Fruit fly (Drosophila melanogaster): ENCODE results near the gene Hmgcr.

The Hmgcr gene

DNA sequence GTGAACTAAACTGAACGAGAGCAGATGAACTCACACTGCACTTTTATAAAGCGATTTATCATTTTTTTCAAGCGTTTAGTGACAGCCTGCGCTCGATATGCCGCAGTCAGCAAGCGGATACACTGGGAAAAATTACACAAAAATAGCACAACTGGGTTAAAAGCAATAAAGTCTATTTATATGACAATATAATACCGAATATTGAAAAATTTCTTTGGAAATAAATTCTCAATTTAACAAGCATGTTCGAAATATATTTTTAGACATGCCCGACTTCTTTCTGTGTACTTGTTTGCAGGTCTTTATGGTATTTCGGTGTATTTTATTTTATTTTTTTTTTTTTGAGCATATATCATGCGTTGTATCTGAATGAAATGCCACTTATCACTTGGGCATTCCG is 19.2 kb upstream of the Hmgcr start:
- TF ChIP-seq Hr4 (GFP tag; optimal IDR thresholded peaks at IDR 0.05) (peak; percentile 65), OdsH (GFP tag; optimal IDR thresholded peaks at IDR 0.05) (peak; percentile 77), CG6792 (GFP tag; optimal IDR thresholded peaks at IDR 0.05) (peak; percentile 85), Eip93F (GFP tag; optimal IDR thresholded peaks at IDR 0.05) (peak; percentile 69), Blimp-1 (GFP tag; optimal IDR thresholded peaks at IDR 0.05) (peak; percentile 11), Sox15 (GFP tag; optimal IDR thresholded peaks at IDR 0.05) (peak; percentile 63), Lpt (GFP tag; optimal IDR thresholded peaks at IDR 0.05) (peak; percentile 46), CG11294 (GFP tag; IDR thresholded peaks at IDR 0.05) (no peak), CG10631 (GFP tag; optimal IDR thresholded peaks at IDR 0.05) (peak; percentile 84), Met (GFP tag; optimal IDR thresholded peaks at IDR 0.05) (peak; percentile 90), CG11902 (GFP tag; optimal IDR thresholded peaks at IDR 0.05) (peak; percentile 67), Sox102F (GFP tag; optimal IDR thresholded peaks at IDR 0.05) (peak; percentile 82), CG6808 (GFP tag; optimal IDR thresholded peaks at IDR 0.05) (peak; percentile 64), ss (GFP tag; optimal IDR thresholded peaks at IDR 0.05) (peak in 1 of 2 experiments; percentile 75), svp (GFP tag) (peak; percentile 93), CG7368 (GFP tag; optimal IDR thresholded peaks at IDR 0.05) (peak; percentile 56), CG6276 (GFP tag; optimal IDR thresholded peaks at IDR 0.05) (no peak), eg (GFP tag; IDR thresholded peaks at IDR 0.05) (peak; percentile 56), pdm3 (GFP tag; optimal IDR thresholded peaks at IDR 0.05) (peak; percentile 79), Gug (GFP tag; IDR thresholded peaks at IDR 0.05) (peak; percentile 56), CG8319 (GFP tag; optimal IDR thresholded peaks at IDR 0.05) (peak; percentile 21), fkh (GFP tag; optimal IDR thresholded peaks at IDR 0.05) (no peak), Ets96B (tag; optimal IDR thresholded peaks at IDR 0.05) (peak; percentile 51), CG32006 (GFP tag; optimal IDR thresholded peaks at IDR 0.05) (peak; percentile 59), topi (GFP tag; optimal IDR thresholded peaks at IDR 0.05) (peak; percentile 88), dac (GFP tag; optimal IDR thresholded peaks at IDR 0.05) (no peak), CG4318 (GFP tag; optimal IDR thresholded peaks at IDR 0.05) (no peak), lz (GFP tag; optimal IDR thresholded peaks at IDR 0.05) (peak; percentile 88), CG3919 (GFP tag; optimal IDR thresholded peaks at IDR 0.05) (peak; percentile 69), fd85E (GFP tag; optimal IDR thresholded peaks at IDR 0.05) (no peak), CG15336 (GFP tag; IDR thresholded peaks at IDR 0.05) (peak; percentile 61), dsx (GFP tag; optimal IDR thresholded peaks at IDR 0.05; ENCODE audit: poor library complexity, severe bottlenecking) (peak; percentile 41), vri (GFP tag; optimal IDR thresholded peaks at IDR 0.05) (peak; percentile 89), CG16779 (tag; optimal IDR thresholded peaks at IDR 0.05) (no peak), CG31627 (GFP tag; optimal IDR thresholded peaks at IDR 0.05) (peak; percentile 90), CG9139 (GFP tag; optimal IDR thresholded peaks at IDR 0.05) (peak; percentile 52), CG1621 (tag; optimal IDR thresholded peaks at IDR 0.05) (peak; percentile 53), acj6 (GFP tag; optimal IDR thresholded peaks at IDR 0.05) (peak; percentile 85), net (GFP tag; optimal IDR thresholded peaks at IDR 0.05) (peak; percentile 67), CG10669 (GFP tag; optimal IDR thresholded peaks at IDR 0.05) (peak; percentile 66), Eip75B (GFP tag; optimal IDR thresholded peaks at IDR 0.05) (peak; percentile 85), CG8632 (GFP tag; optimal IDR thresholded peaks at IDR 0.05) (peak; percentile 77), esn (GFP tag; optimal IDR thresholded peaks at IDR 0.05) (peak; percentile 93), CG6163 (GFP tag; IDR thresholded peaks at IDR 0.05) (peak; percentile 70), CG6854 (GFP tag; optimal IDR thresholded peaks at IDR 0.05) (peak; percentile 38), Eip78C (GFP tag) (no peak), Sox14 (GFP tag; optimal IDR thresholded peaks at IDR 0.05) (peak; percentile 84), CG3032 (tag; optimal IDR thresholded peaks at IDR 0.05) (peak; percentile 29), fd59A (GFP tag; optimal IDR thresholded peaks at IDR 0.05) (peak; percentile 38), salr (GFP tag; optimal IDR thresholded peaks at IDR 0.05) (peak; percentile 24 to 47), spab (GFP tag; optimal IDR thresholded peaks at IDR 0.05) (peak; percentile 63), cyc (GFP tag; optimal IDR thresholded peaks at IDR 0.05) (peak; percentile 74)
